Fruit fly (Drosophila melanogaster): ENCODE measurements around the gene CG46281.

CG46281 gene

DNA sequence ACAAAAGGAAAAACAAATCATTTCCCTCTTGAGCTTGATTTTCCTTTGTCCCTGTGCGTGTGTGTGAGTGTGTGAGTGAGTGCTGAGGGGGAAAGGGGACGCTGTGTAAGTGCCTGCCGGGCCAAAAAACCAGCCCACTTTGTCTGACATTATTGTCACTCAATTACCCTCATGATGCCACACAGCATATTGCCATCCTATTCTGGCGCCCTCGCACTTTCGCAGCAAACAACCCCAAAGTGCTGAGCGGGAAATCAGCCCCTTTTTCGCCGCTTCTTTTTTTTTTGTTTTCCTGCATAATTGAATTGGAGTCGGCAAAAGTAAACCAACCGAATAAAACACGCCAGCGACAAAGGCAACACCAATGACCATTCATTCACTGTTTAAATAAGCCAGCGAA, 45.6 kb upstream of the CG46281 start:
- no peak for TF ChIP-seq CG5180 (GFP tag; optimal IDR thresholded peaks at IDR 0.05)
- no peak for TF ChIP-seq CG4360 (GFP tag; IDR thresholded peaks at IDR 0.05)
- TF ChIP-seq crol (GFP tag; IDR thresholded peaks at IDR 0.05) = 0 out of 2 replicates have a peak, but pooled peaks have one; percentile 29
- TF ChIP-seq kni (GFP tag; optimal IDR thresholded peaks at IDR 0.05) = peak; percentile 8
- peak; percentile 88 for TF ChIP-seq z (GFP tag; IDR thresholded peaks at IDR 0.05)
- no peak for TF ChIP-seq CG7745 (tag; optimal IDR thresholded peaks at IDR 0.05)
- TF ChIP-seq CG31365 (tag; optimal IDR thresholded peaks at IDR 0.05) = no peak
- TF ChIP-seq Nf-YB (GFP tag; optimal IDR thresholded peaks at IDR 0.05) = peak; percentile 52
- TF ChIP-seq pros (GFP tag; optimal IDR thresholded peaks at IDR 0.05) = peak; percentile 69
- TF ChIP-seq cg (GFP tag; optimal IDR thresholded peaks at IDR 0.05) = peak; percentile 25
- no peak for TF ChIP-seq CG9932 (GFP tag; IDR thresholded peaks at IDR 0.05)
- TF ChIP-seq Ssrp (tag; optimal IDR thresholded peaks at IDR 0.05) = no peak
- TF ChIP-seq gcm (GFP tag; optimal IDR thresholded peaks at IDR 0.05) = peak; percentile 25
- TF ChIP-seq jing (GFP tag; optimal IDR thresholded peaks at IDR 0.05) = no peak
- no peak for TF ChIP-seq CG34376 (GFP tag; optimal IDR thresholded peaks at IDR 0.05)
- TF ChIP-seq Hr3 (GFP tag; optimal IDR thresholded peaks at IDR 0.05) = no peak
- TF ChIP-seq Dref (GFP tag; IDR thresholded peaks at IDR 0.05) = 0 out of 2 replicates have a peak, but pooled peaks have one; percentile 17
- no peak for TF ChIP-seq CG30020 (tag; optimal IDR thresholded peaks at IDR 0.05)
- no peak for TF ChIP-seq lilli (GFP tag; optimal IDR thresholded peaks at IDR 0.05)
- 0 out of 2 replicates have a peak, but pooled peaks have one; percentile 11 for TF ChIP-seq sob (GFP tag; IDR thresholded peaks at IDR 0.05)
- TF ChIP-seq Nf-YC (tag; optimal IDR thresholded peaks at IDR 0.05) = peak; percentile 62
- no peak for TF ChIP-seq dm (GFP tag; optimal IDR thresholded peaks at IDR 0.05)
- no peak for TF ChIP-seq nau (GFP tag; optimal IDR thresholded peaks at IDR 0.05)
- TF ChIP-seq sqz (GFP tag; optimal IDR thresholded peaks at IDR 0.05) = peak; percentile 76
- TF ChIP-seq seq (GFP tag; IDR thresholded peaks at IDR 0.05) = peak; percentile 72; the same call in 1 of the 2 replicates
- no peak for TF ChIP-seq pita (GFP tag; optimal IDR thresholded peaks at IDR 0.05)
- no peak for TF ChIP-seq CG7963 (GFP tag; IDR thresholded peaks at IDR 0.05; ENCODE audit: partially characterized antibody)
- no peak for TF ChIP-seq CG32772 (GFP tag; IDR thresholded peaks at IDR 0.05)
- TF ChIP-seq Ets65A (GFP tag) = no peak

DNA sequence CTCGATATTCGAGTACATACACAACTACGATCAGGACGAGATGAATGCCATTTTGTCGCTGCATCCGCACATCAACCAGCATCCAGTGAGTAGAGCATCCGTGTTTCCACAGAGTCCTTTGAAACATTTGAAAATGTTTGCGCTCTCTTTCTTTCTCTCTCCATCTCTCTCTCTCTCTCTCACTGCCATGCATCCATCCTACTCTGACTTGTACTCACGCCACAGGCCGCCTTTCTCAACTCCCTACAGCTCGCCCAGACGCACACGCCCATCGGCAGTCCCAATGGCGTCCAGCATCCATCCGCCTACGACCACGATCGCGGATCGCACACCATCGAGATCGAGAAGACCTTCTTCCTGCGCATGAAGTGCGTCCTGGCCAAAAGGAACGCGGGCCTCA, 44.5 kb upstream of the CG46281 start:
- no peak for TF ChIP-seq CG12236 (GFP tag; optimal IDR thresholded peaks at IDR 0.05)
- no peak for TF ChIP-seq Fer2 (tag; optimal IDR thresholded peaks at IDR 0.05)
- peak; percentile 6 for TF ChIP-seq Nf-YC (tag; optimal IDR thresholded peaks at IDR 0.05)
- TF ChIP-seq ap (GFP tag; IDR thresholded peaks at IDR 0.05) = no peak
- TF ChIP-seq fd3F (GFP tag; optimal IDR thresholded peaks at IDR 0.05) = no peak
- TF ChIP-seq Rfx (GFP tag; IDR thresholded peaks at IDR 0.05) = no peak
- TF ChIP-seq CG9932 (GFP tag; IDR thresholded peaks at IDR 0.05) = no peak
- peak; percentile 40 for TF ChIP-seq Med (GFP tag)
- TF ChIP-seq Gsc (GFP tag; IDR thresholded peaks at IDR 0.05) = no peak
- TF ChIP-seq ERR (GFP tag; optimal IDR thresholded peaks at IDR 0.05) = no peak
- TF ChIP-seq crc (GFP tag; optimal IDR thresholded peaks at IDR 0.05) = no peak
- peak; percentile 59 for TF ChIP-seq Nf-YB (GFP tag; optimal IDR thresholded peaks at IDR 0.05)
- no peak for TF ChIP-seq CG11695 (GFP tag; IDR thresholded peaks at IDR 0.05)
- no peak for TF ChIP-seq scrt (GFP tag; optimal IDR thresholded peaks at IDR 0.05)
- no peak for TF ChIP-seq Camta (GFP tag; optimal IDR thresholded peaks at IDR 0.05)
- TF ChIP-seq CG7556 (GFP tag; optimal IDR thresholded peaks at IDR 0.05) = no peak
- TF ChIP-seq CG43689 (GFP tag; IDR thresholded peaks at IDR 0.05) = no peak
- TF ChIP-seq row (GFP tag; IDR thresholded peaks at IDR 0.05) = 0 out of 3 replicates have a peak, but pooled peaks have one; percentile 7
- no peak for TF ChIP-seq ken (GFP tag; IDR thresholded peaks at IDR 0.05)
- TF ChIP-seq CG10321 (GFP tag; IDR thresholded peaks at IDR 0.05) = no peak
- TF ChIP-seq CG1832 (GFP tag; optimal IDR thresholded peaks at IDR 0.05) = peak; percentile 63
- TF ChIP-seq B-H1 (GFP tag; IDR thresholded peaks at IDR 0.05) = no peak
- no peak for TF ChIP-seq CG12299 (tag; optimal IDR thresholded peaks at IDR 0.05)
- no peak for TF ChIP-seq ATbp (GFP tag; optimal IDR thresholded peaks at IDR 0.05)
- TF ChIP-seq Deaf1 (tag; optimal IDR thresholded peaks at IDR 0.05) = no peak
- peak in 1 of 2 experiments; percentile 5 for TF ChIP-seq Trl (optimal IDR thresholded peaks at IDR 0.05)
- no peak for TF ChIP-seq Trl (GFP tag; optimal IDR thresholded peaks at IDR 0.05)

All from whole organism, embryonic.